Worm (Caenorhabditis elegans) whole organism, midembryonic: ENCODE measurements around the gene R144.6.

Experiments
- T22C8.4 ChIP-seq: fragments of 200-800 bp; sonication (Bioruptor generic); IDR thresholded peaks from 2 replicates; pipeline ENCODE4 v1.3.6; 2022; ENCODE audit warnings: missing genetic modification characterization, missing compliant biosample characterization
- cog-1 ChIP-seq: sonication (generic microtip); optimal IDR thresholded peaks from 2 replicates; lab custom pipeline; 2016; ENCODE audit warnings: missing genetic modification characterization, missing compliant biosample characterization
- flt-1 ChIP-seq: fragments of 200-800 bp; sonication (Bioruptor generic); IDR thresholded peaks from 2 replicates; pipeline ENCODE4 v1.3.6; 2022; ENCODE audit warnings: missing genetic modification characterization, missing compliant biosample characterization
- klf-2 ChIP-seq: fragments of 200-800 bp; sonication (Bioruptor generic); conservative IDR thresholded peaks from 2 replicates; pipeline ENCODE4 v1.3.6; 2022; ENCODE audit warnings: missing genetic modification reagents, missing genetic modification characterization, missing compliant biosample characterization
- med-1 ChIP-seq: sonication (generic microtip); optimal IDR thresholded peaks from 2 replicates; lab custom pipeline; 2017; ENCODE audit warnings: missing genetic modification characterization, mild to moderate bottlenecking, missing compliant biosample characterization, antibody characterized with exemption, missing genetic modification reagents; ENCODE audit not compliant: insufficient read depth
- ref-1 ChIP-seq: fragments of 200-800 bp; sonication (Bioruptor generic); conservative IDR thresholded peaks from 2 replicates; pipeline ENCODE4 v1.3.6; 2022; ENCODE audit warnings: missing genetic modification reagents, missing genetic modification characterization, missing compliant biosample characterization
- tab-1 ChIP-seq: fragments of 200-800 bp; sonication (Bioruptor generic); IDR thresholded peaks from 2 replicates; pipeline ENCODE4 v1.3.6; 2022; ENCODE audit warnings: missing genetic modification characterization, missing compliant biosample characterization
- ztf-23 ChIP-seq: fragments of 200-800 bp; sonication (Bioruptor generic); IDR thresholded peaks from 2 replicates; pipeline ENCODE4 v1.3.6; 2022; ENCODE audit warnings: missing genetic modification reagents, missing genetic modification characterization, missing compliant biosample characterization
- ztf-29 ChIP-seq: fragments of 200-800 bp; sonication (Bioruptor generic); IDR thresholded peaks from 2 replicates; pipeline ENCODE4 v1.3.6; 2022; ENCODE audit warnings: missing genetic modification reagents, missing genetic modification characterization, missing compliant biosample characterization

The R144.6 gene

ce11 chrIII:5017550-5017949, 13.0 kb upstream of the R144.6 start, which contains the start of gene larp-1:
larp-1 (minus strand) TSS chrIII:5017650.
- TF ChIP-seq ztf-29 (GFP tag; lab: Robert Waterston, UW) (no peak), med-1 (GFP tag; lab: Kevin White, UChicago) (no peak), klf-2 (no peak), flt-1 (GFP tag; lab: Robert Waterston, UW) (no peak), T22C8.4 (GFP tag; lab: Robert Waterston, UW) (no peak), ref-1 (GFP tag; lab: Robert Waterston, UW) (no peak), cog-1 (tag; lab: Kevin White, UChicago) (no peak), ztf-23 (GFP tag; lab: Robert Waterston, UW) (no peak), tab-1 (GFP tag; lab: Robert Waterston, UW) (no peak)

DNA sequence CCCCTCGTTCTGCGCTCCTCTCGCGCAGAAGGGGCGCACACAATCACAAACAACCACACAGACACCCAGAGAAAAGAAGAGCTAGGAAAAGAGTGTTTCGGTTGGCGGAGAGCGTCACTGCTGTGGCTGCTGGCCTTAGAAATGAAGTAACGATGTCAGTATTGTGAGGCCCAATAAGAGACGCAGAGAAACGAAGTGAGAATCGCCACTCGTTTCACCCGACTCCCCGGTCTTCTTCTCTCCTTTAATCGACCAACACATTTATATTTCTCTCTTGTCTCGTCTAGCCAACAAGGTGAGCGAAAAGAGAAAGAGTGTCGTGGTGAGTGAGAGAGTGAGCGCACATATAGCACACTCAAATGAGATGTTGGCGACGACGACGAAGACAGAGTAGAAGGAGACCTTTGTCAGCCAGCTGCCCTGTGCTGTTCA, 9.4 kb upstream of the R144.6 start:
- no peak for TF ChIP-seq klf-2
- TF ChIP-seq T22C8.4 (GFP tag; lab: Robert Waterston, UW): no peak
- TF ChIP-seq flt-1 (GFP tag; lab: Robert Waterston, UW): peak; percentile 82; the same call in 1 of the 2 replicates
- no peak for TF ChIP-seq ref-1 (GFP tag; lab: Robert Waterston, UW)
- no peak for TF ChIP-seq med-1 (GFP tag; lab: Kevin White, UChicago)
- peak; percentile 94 for TF ChIP-seq ztf-23 (GFP tag; lab: Robert Waterston, UW)
- TF ChIP-seq tab-1 (GFP tag; lab: Robert Waterston, UW): 0 out of 2 replicates have a peak, but pooled peaks have one; percentile 21
- 0 out of 2 replicates have a peak, but pooled peaks have one; percentile 27 for TF ChIP-seq ztf-29 (GFP tag; lab: Robert Waterston, UW)
- TF ChIP-seq cog-1 (tag; lab: Kevin White, UChicago): peak; percentile 96

ce11 chrIII:5012460-5012859, 7.9 kb upstream of the R144.6 start:
- TF ChIP-seq ztf-23 (GFP tag; lab: Robert Waterston, UW) (no peak), cog-1 (tag; lab: Kevin White, UChicago) (no peak), tab-1 (GFP tag; lab: Robert Waterston, UW) (no peak), med-1 (GFP tag; lab: Kevin White, UChicago) (no peak), klf-2 (no peak), flt-1 (GFP tag; lab: Robert Waterston, UW) (no peak), ref-1 (GFP tag; lab: Robert Waterston, UW) (no peak), ztf-29 (GFP tag; lab: Robert Waterston, UW) (no peak), T22C8.4 (GFP tag; lab: Robert Waterston, UW) (no peak)

DNA sequence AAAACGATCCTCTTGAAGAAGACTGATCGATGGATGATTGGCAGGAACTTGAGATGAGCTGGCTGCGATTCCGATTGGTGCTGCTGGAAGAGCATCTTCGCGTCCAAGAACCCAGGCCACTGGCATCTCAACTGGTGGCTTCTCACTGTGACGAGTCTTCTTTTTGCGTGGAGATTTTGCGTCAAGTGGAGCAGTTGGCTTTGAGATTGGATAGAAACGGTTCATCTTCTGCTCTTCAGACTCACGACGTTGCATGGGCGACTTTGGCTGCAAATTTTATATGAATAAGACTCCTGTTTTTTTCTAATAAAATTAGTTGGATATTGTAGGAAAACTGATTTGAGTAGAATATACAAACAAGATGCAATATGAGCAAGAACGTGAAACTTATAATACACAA, 6.2 kb upstream of the R144.6 start:
- TF ChIP-seq T22C8.4 (GFP tag; lab: Robert Waterston, UW): no peak
- TF ChIP-seq flt-1 (GFP tag; lab: Robert Waterston, UW): no peak
- no peak for TF ChIP-seq klf-2
- TF ChIP-seq tab-1 (GFP tag; lab: Robert Waterston, UW): no peak
- no peak for TF ChIP-seq med-1 (GFP tag; lab: Kevin White, UChicago)
- TF ChIP-seq ztf-29 (GFP tag; lab: Robert Waterston, UW): no peak
- no peak for TF ChIP-seq ztf-23 (GFP tag; lab: Robert Waterston, UW)
- no peak for TF ChIP-seq cog-1 (tag; lab: Kevin White, UChicago)
- no peak for TF ChIP-seq ref-1 (GFP tag; lab: Robert Waterston, UW)

- TF ChIP-seq flt-1 (GFP tag; lab: Robert Waterston, UW): no peak
- no peak for TF ChIP-seq cog-1 (tag; lab: Kevin White, UChicago)
- TF ChIP-seq T22C8.4 (GFP tag; lab: Robert Waterston, UW): no peak
- no peak for TF ChIP-seq klf-2
- no peak for TF ChIP-seq med-1 (GFP tag; lab: Kevin White, UChicago)
- no peak for TF ChIP-seq tab-1 (GFP tag; lab: Robert Waterston, UW)
- no peak for TF ChIP-seq ztf-29 (GFP tag; lab: Robert Waterston, UW)
- no peak for TF ChIP-seq ztf-23 (GFP tag; lab: Robert Waterston, UW)
- no peak for TF ChIP-seq ref-1 (GFP tag; lab: Robert Waterston, UW)
Observed at ce11 chrIII:5008730-5009129, 4.2 kb upstream of the R144.6 start, which contains the start of gene R144.11. R144.11 (minus strand) TSS chrIII:5008830.

ce11 chrIII:5006881-5007280, 2.4 kb upstream of the R144.6 start, which contains the start of gene R144.12:
R144.12 (minus strand) TSS chrIII:5006981.
- TF ChIP-seq tab-1 (GFP tag; lab: Robert Waterston, UW) (no peak), ztf-29 (GFP tag; lab: Robert Waterston, UW) (no peak), klf-2 (no peak), med-1 (GFP tag; lab: Kevin White, UChicago) (no peak), ref-1 (GFP tag; lab: Robert Waterston, UW) (no peak), flt-1 (GFP tag; lab: Robert Waterston, UW) (no peak), cog-1 (tag; lab: Kevin White, UChicago) (no peak), T22C8.4 (GFP tag; lab: Robert Waterston, UW) (no peak), ztf-23 (GFP tag; lab: Robert Waterston, UW) (no peak)

DNA sequence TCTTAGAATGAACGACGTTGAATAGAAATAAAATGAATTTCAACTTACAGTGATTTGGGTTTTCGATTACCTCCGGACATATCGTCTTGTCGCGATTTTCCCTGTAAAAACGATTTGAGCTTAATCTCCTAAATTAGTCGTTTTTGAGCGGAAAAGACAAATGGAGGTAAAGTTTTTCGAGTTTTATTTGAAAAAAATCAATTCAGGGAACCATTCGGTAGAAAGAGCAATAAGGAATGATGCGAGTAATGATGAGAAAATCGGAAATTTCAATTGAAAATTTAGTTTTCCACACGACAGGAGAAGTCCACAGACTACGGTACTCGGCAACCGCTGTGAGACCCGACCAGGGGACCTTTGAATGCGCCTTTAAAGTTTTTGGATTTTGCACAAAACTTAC, 2.3 kb downstream of the R144.6 start, which contains the start of gene R144.10:
TSS of gene R144.10 (minus strand) at position 101 of the 400 bp plus-strand sequence.
- TF ChIP-seq tab-1 (GFP tag; lab: Robert Waterston, UW) (no peak), klf-2 (no peak), ref-1 (GFP tag; lab: Robert Waterston, UW) (no peak), ztf-23 (GFP tag; lab: Robert Waterston, UW) (no peak), cog-1 (tag; lab: Kevin White, UChicago) (no peak), med-1 (GFP tag; lab: Kevin White, UChicago) (no peak), T22C8.4 (GFP tag; lab: Robert Waterston, UW) (no peak), ztf-29 (GFP tag; lab: Robert Waterston, UW) (no peak), flt-1 (GFP tag; lab: Robert Waterston, UW) (no peak)

ce11 chrIII:4998956-4999425, 5.5 kb downstream of the R144.6 start, which contains the start of gene smcr-8:
smcr-8 (plus strand) TSS chrIII:4999375.
- no peak for TF ChIP-seq ztf-29 (GFP tag; lab: Robert Waterston, UW)
- no peak for TF ChIP-seq tab-1 (GFP tag; lab: Robert Waterston, UW)
- TF ChIP-seq klf-2: no peak
- no peak for TF ChIP-seq ztf-23 (GFP tag; lab: Robert Waterston, UW)
- no peak for TF ChIP-seq med-1 (GFP tag; lab: Kevin White, UChicago)
- no peak for TF ChIP-seq flt-1 (GFP tag; lab: Robert Waterston, UW)
- no peak for TF ChIP-seq ref-1 (GFP tag; lab: Robert Waterston, UW)
- no peak for TF ChIP-seq cog-1 (tag; lab: Kevin White, UChicago)
- no peak for TF ChIP-seq T22C8.4 (GFP tag; lab: Robert Waterston, UW)
